Worm (Caenorhabditis elegans) whole organism, L1 larva: Measurements from ENCODE around the gene C18A11.1.

Source experiments
- ceh-82 ChIP-seq, 3 experiments: fragments of 150-350 bp in 1 of 3; sonication (generic microtip) in 2 of 3; optimal IDR thresholded peaks; 2 replicates each; lab custom pipeline; 2014 to 2017; ENCODE audit warnings: missing biosample characterization in 3 of 3, missing genetic modification characterization in 3 of 3
- nhr-76 ChIP-seq: sonication (generic microtip); optimal IDR thresholded peaks from 2 replicates; lab custom pipeline; 2017; ENCODE audit warnings: missing biosample characterization, missing genetic modification characterization

- TF ChIP-seq nhr-76 (tag; lab: Kevin White, UChicago) (no peak), ceh-82 (tag; optimal IDR thresholded peaks at IDR 0.05; lab: Kevin White, UChicago) (no peak)
Measured at ce11 chrX:8078899-8079298, 9.8 kb downstream of the C18A11.1 start.
